Worm (Caenorhabditis elegans) whole organism, early embryonic: ENCODE measurements around the gene nhr-268.

Experiments
- F13C5.2 ChIP-seq: sonication (generic microtip); optimal IDR thresholded peaks from 2 replicates; lab custom pipeline; 2017; ENCODE audit warnings: mild to moderate bottlenecking, missing genetic modification characterization, inconsistent platforms, missing compliant biosample characterization
- tra-4 ChIP-seq: sonication (generic microtip); optimal IDR thresholded peaks from 2 replicates; lab custom pipeline; 2017; ENCODE audit warnings: missing genetic modification characterization, missing compliant biosample characterization

DNA sequence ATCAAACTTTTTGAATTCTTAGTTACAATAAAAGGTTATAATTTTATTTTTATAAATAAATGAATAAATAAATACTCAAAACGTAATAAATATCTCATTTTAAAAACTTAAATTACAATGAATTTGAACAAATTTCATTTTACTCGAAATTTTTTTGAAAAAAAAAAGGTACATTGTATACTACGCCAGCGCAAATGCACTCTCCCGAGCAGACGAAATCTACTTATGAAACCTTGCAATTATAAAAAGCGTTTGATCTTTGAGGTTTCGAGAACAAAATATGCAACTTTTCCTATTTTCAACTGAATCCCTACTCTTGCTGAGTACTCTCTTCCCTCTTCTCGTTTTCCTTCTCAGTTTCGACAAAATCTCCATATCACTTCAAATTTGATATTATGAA, 2.4 kb upstream of the nhr-268 start, which contains the start of gene nhr-197:
- TF ChIP-seq tra-4 (tag; lab: Kevin White, UChicago) (no peak), F13C5.2 (tag; lab: Kevin White, UChicago) (no peak)
